Worm (Caenorhabditis elegans): ENCODE measurements around the gene D1086.10.

DNA sequence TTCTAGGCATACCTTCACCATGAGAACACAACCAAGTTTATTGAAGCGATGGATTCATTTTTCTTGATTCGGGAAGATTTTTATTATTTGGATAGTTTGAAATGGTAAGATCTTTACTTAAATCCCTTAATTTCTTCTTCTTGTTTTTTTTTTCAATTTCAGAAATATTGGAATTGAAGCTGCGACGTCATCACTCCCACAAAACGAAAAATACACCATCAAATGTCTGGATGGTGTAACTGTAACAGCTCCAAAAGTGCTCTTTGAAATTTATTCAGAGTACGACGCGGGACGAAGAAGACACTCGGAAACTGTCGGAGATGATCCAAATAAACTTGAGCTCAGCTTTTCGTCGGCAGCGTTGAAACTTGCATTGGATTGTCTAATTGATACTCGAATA, 18.1 kb upstream of the D1086.10 start, which contains the start of gene D1086.21:
- TF ChIP-seq flt-1 (GFP tag; IDR thresholded peaks at IDR 0.05) (no peak), T22C8.4 (GFP tag; IDR thresholded peaks at IDR 0.05) (no peak), cog-1 (tag; optimal IDR thresholded peaks at IDR 0.05) (no peak), klf-2 (GFP tag; conservative IDR thresholded peaks at IDR 0.05) (no peak), tab-1 (GFP tag; IDR thresholded peaks at IDR 0.05) (no peak), ztf-29 (GFP tag; IDR thresholded peaks at IDR 0.05) (no peak), ztf-23 (GFP tag; IDR thresholded peaks at IDR 0.05) (no peak)

All from whole organism, midembryonic.